Fruit fly (Drosophila melanogaster) whole organism: ENCODE data around the gene TpnC25D.

Experiments used
- CG8478 ChIP-seq: fragments of >200 bp; optimal IDR thresholded peaks from 2 replicates; lab custom pipeline; 2018; ENCODE audit warnings: inconsistent platforms
- Dll ChIP-seq: fragments of >200 bp; optimal IDR thresholded peaks from 2 replicates; lab custom pipeline; 2017
- EcR ChIP-seq, 2 experiments: fragments of >200 bp; optimal IDR thresholded peaks; 2 replicates each; lab custom pipeline; 2017; ENCODE audit warnings: missing biosample characterization in 2 of 2, missing genetic modification characterization in 2 of 2, missing genetic modification reagents in 2 of 2
- pan ChIP-seq: fragments of >200 bp; optimal IDR thresholded peaks from 2 replicates; lab custom pipeline; 2017
- psq ChIP-seq: fragments of >200 bp; optimal IDR thresholded peaks from 2 replicates; lab custom pipeline; 2017
- usp ChIP-seq: fragments of >200 bp; optimal IDR thresholded peaks from 2 replicates; lab custom pipeline; 2017; ENCODE audit warnings: missing biosample characterization, missing genetic modification characterization, mixed read lengths

Gene TpnC25D

DNA sequence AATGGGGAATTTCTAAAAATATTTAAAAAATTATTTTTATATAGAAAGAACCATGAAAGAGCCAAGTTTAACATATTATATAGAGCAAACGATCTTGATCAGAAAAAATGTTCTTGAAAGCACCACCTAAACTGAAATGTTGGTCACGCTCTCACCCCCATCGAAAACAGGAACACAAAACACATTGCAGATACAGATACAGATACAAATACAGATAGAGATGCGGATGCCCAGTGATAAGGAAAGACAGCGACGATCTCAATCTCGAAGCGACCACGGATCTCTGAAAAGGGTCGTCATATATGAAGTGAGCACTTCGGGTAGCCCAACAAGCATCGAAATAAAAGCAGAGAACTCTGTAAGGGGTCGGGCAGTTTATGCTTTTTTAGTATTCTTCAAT is 30.9 kb downstream of the TpnC25D start:
- no peak for TF ChIP-seq EcR (GFP tag; optimal IDR thresholded peaks at IDR 0.05; lab: Kevin White, UChicago)
- TF ChIP-seq psq, result no peak
- no peak for TF ChIP-seq pan
- TF ChIP-seq usp (GFP tag; lab: Kevin White, UChicago), result no peak
- no peak for TF ChIP-seq CG8478 (lab: Kevin White, UChicago)
- no peak for TF ChIP-seq Dll (lab: Kevin White, UChicago)

DNA sequence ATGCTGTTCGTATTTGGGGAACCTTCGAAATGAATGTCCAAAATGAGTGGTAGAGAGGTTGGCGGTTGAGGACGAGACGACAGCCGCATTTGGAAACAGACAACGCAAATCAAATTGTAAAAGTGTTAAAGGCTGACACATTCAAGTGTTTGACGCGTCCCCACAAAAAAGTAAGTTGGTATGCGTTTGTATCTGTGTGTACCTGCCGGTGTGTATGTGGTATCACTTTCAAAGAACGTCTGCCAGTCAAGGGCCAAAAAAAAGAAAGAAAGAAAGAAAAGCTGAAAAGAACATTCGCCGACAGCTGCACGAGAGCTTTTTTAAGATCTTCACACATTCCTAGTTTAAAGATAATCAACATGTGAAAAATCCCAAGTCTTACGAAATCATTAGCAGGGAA is 31.3 kb downstream of the TpnC25D start:
- no peak for TF ChIP-seq EcR (GFP tag; optimal IDR thresholded peaks at IDR 0.05; lab: Kevin White, UChicago)
- TF ChIP-seq psq, result no peak
- TF ChIP-seq CG8478 (lab: Kevin White, UChicago), result no peak
- no peak for TF ChIP-seq usp (GFP tag; lab: Kevin White, UChicago)
- TF ChIP-seq pan, result no peak
- no peak for TF ChIP-seq Dll (lab: Kevin White, UChicago)

DNA sequence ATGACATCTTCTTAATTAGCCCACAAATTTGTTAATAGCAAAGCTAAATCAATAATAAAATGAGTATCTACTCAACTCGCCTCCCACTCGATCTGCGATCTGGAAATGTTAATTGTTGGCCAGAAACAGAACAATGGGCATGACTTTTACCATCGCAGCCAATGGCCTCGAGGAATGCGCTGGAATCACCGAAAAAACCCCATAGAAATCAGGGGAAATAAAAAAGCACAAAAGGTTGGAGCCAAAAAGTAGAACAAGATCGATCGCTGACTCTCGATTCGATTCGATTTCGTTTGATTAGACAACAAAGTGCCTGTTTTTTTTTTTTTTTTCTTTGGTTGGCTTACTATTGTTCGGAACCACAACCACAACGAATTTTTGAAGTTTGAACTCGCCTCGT is 32.1 kb downstream of the TpnC25D start:
- TF ChIP-seq pan (no peak), Dll (lab: Kevin White, UChicago) (no peak), CG8478 (lab: Kevin White, UChicago) (no peak), usp (GFP tag; lab: Kevin White, UChicago) (no peak), EcR (GFP tag; optimal IDR thresholded peaks at IDR 0.05; lab: Kevin White, UChicago) (no peak), psq (no peak)

DNA sequence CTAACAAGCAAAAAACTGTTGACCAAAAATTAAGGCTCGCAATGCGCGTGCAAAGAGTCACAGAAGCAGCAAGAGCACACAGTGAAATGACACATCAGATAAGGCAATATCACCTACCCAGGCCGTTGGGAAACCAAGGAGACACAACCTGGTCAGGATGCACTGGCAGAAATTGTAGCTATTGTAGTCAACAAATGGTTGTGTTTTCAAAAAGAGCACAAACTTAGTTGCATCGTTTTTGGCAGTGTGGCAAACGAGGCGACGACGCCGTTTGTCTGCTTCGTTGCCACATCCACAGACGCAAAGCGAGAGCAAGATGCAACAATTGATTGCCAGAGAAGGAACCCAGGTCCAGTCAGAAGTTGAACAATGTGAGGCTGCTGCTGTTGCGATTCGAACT is 33.3 kb downstream of the TpnC25D start:
- TF ChIP-seq pan (no peak), Dll (lab: Kevin White, UChicago) (no peak), EcR (GFP tag; optimal IDR thresholded peaks at IDR 0.05; lab: Kevin White, UChicago) (no peak), usp (GFP tag; lab: Kevin White, UChicago) (no peak), CG8478 (lab: Kevin White, UChicago) (no peak), psq (no peak)

DNA sequence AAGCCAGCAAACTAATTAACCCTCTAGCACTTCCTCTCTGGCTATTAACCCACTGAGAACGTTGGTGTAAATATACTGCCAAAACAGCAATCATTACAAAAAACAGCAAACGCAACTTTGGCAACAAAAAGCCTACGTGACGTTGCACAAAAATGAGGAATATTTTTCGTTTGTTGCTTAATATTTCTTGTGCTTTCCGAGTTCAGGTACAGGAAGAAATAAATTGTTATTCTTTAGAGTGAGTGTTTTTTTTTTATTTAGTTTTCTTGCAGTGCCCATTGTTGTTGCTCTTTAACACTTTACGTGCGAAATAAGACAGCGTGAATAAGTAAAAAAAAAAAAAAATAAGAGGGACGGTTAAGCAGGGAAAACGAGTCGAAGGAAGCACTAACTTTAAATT is 34.6 kb downstream of the TpnC25D start:
- TF ChIP-seq usp (GFP tag; lab: Kevin White, UChicago) (no peak), CG8478 (lab: Kevin White, UChicago) (no peak), psq (no peak), pan (no peak), EcR (GFP tag; optimal IDR thresholded peaks at IDR 0.05; lab: Kevin White, UChicago) (no peak), Dll (lab: Kevin White, UChicago) (no peak)

DNA sequence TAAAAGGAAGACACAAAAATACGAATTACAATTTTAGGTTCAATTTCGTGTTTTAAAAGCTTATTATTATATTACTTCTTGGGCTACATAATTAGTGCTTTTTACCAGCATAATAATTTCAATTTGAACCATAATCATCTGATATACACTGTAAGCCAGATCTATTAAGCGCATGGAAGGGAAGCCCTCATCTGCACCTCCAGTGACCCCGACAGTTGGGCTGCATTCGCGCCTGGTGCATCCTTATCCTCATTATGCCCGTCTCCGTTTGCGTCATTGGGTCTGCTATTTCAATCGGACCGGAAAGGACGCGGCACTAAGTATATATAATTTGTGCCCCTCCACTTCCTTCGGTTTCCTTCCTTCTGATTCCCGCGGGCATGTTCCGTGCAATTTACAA is 35.2 kb downstream of the TpnC25D start:
- no peak for TF ChIP-seq pan
- TF ChIP-seq psq, result no peak
- TF ChIP-seq CG8478 (lab: Kevin White, UChicago), result no peak
- no peak for TF ChIP-seq usp (GFP tag; lab: Kevin White, UChicago)

DNA sequence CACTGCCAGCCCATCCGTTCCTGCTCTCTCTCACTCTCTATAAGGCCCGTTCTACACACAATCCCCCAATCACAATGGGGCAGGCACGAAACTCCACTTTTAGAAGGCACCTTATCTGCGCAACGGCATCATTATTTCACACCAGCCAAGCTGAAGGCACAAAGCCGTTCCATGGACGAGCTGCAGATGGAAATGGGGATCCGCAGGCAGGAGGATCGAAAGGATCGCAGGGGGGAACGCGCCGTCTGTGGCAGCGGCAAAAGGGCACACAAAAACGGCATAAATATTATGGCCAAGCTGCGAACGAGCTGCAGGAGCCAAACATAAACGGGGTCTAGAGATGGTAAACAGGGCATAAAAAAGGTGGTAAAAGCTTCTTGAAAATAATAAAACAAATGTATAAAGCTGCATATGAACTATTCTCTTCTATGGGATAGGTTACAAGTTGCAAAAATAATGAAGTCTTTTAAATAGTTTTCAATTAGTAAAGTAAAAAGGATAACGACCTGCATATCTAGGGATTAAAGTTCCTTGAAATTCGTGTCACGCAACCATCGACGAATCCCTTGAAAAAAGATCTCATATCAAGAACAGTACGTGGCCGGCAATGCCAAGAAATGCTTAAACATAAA is 36.0 kb downstream of the TpnC25D start:
- TF ChIP-seq usp (GFP tag; lab: Kevin White, UChicago) (no peak), Dll (lab: Kevin White, UChicago) (peak; percentile 72)

DNA sequence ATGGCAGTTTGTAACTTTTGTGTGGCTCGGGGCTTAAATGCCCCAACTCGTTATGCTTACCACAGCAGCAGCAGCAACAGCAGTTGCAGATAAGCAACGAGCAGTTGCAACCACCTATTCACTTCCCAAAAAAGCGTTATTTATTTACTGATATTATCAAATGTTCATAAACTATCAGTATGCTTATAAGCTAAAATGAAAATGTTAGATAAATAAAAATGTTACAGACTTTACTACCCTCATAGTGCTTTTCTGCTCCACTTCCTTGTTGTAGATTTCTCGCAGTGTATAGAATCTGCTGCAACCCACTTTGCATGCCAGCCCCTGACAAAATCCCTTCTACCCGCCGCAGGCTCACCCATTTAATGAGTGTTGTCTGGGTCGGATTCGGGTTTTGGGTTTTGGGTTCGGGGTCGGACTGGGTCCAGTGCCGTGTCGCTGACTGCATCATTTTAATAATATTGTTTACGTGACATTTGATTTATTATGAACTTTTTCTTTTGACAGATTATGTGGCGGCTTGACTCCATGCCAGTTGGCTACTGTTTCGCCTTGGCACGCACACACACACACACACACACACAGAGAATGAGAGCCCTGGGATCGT is 37.7 kb downstream of the TpnC25D start:
- TF ChIP-seq EcR (GFP tag; optimal IDR thresholded peaks at IDR 0.05; lab: Kevin White, UChicago) (no peak), Dll (lab: Kevin White, UChicago) (peak; percentile 58)

DNA sequence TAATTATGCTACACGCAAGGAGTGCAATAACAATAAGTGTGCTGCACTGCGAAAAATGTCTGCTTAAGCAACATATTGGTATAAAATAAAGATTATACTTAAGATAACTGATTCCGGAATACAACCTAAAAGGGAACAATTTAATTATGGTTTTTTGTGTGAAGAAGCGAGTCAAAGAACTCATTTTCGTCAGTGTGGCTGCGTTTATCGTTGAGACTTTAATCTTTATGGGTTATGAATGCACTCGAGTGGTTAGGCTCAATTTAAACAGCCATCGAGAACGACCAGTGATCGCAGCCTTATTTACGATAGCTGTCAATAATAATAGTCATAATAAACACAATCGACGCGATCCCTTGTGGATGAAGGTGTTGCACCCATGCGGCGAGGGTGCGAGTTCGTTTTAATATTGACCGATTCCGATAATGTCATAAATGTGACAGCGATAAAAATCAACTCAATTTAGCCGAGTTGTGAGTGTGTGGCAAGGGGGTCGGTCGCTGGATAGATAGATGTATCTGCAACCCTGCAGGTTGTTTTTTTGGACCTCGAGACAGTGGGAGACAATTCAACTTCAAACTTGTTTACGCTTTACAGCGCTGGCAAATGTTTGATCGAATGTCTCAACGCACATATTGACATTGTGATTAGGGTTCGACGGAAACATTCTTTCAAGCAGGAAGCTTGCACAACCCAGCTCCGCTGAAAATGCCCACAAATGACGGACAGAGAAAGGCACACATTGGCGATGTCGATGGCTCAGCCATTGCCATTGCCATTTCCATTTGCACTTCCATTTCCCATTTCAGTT is 39.7 kb downstream of the TpnC25D start:
- no peak for TF ChIP-seq psq
- no peak for TF ChIP-seq EcR (GFP tag; optimal IDR thresholded peaks at IDR 0.05; lab: Kevin White, UChicago)
- TF ChIP-seq Dll (lab: Kevin White, UChicago), result no peak
- TF ChIP-seq usp (GFP tag; lab: Kevin White, UChicago), result no peak
- TF ChIP-seq CG8478 (lab: Kevin White, UChicago), result no peak
- TF ChIP-seq pan, result no peak

DNA sequence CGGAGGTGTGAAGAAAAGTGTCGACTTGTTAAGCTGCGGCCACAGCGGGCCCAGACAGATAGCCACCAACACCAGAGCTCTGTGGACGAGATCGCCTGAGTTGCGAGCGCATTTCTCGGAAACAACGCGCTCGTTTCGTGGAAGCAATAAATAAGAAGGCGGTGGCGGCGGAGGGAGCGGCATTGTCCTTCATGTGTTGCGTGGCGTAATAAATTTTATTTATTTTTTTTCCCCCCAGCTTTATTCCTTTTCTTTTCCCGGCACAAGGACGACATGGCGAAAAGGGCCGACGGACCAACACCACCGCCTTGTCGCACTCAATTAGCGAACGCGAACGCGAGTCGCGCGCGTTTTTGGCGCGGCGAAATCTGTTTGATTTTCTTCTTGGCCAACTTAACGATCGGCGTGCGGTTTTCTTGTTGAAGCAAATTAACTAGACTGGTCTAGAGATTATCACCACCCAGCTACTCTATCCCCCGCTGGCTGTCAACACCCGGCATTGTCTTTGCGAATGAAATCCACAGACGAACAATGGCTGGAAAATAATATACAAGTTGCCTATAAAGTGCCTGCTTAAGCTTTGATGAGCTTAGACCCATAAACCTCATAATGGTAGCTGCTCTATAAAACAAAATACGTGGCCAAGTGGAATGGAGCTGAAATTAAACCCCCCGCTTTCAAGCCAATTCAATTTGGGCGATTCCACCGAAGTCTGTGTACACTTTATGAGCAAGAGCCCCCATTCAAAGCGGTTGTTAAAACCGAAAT is 42.8 kb downstream of the TpnC25D start:
- TF ChIP-seq EcR (GFP tag; optimal IDR thresholded peaks at IDR 0.05; lab: Kevin White, UChicago) (no peak), usp (GFP tag; lab: Kevin White, UChicago) (no peak)

DNA sequence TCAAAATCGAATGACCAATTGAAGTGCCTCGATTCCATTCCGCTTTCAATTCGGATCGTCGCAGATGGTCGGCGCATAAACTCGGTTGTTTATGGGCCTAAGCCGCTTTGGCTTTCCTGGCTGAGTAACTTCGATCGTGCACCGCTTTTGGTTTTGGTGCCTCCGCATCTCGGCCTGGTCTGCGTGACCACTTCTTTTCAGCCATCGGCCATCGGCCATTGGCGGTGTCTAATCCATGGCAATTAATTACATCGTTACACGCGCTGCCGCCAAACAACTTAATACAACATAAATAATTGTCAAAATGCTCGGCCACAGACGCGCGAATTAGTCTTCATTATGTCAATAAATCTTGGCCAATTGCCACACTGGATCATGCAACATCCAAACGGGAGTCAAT is 43.8 kb downstream of the TpnC25D start:
- no peak for TF ChIP-seq psq
- no peak for TF ChIP-seq EcR (GFP tag; optimal IDR thresholded peaks at IDR 0.05; lab: Kevin White, UChicago)
- TF ChIP-seq usp (GFP tag; lab: Kevin White, UChicago), result no peak
- TF ChIP-seq CG8478 (lab: Kevin White, UChicago), result no peak
- no peak for TF ChIP-seq pan
- no peak for TF ChIP-seq Dll (lab: Kevin White, UChicago)
